Fruit fly (Drosophila melanogaster) whole organism, embryonic: ENCODE measurements around the gene CG31897.

Experiments used
- BtbVII ChIP-seq: fragments of 200-800 bp; sonication (Bioruptor generic); optimal IDR thresholded peaks from 3 replicates; lab custom pipeline; 2017; ENCODE audit warnings: missing biosample characterization, mild to moderate bottlenecking, missing genetic modification characterization
- CG10147 ChIP-seq: fragments of 200-800 bp; sonication (Bioruptor generic); optimal IDR thresholded peaks from 2 replicates; lab custom pipeline; 2019; ENCODE audit warnings: missing biosample characterization, mild to moderate bottlenecking, missing genetic modification characterization, moderate library complexity
- CG10209 ChIP-seq: fragments of 200-800 bp; sonication (Bioruptor generic); optimal IDR thresholded peaks from 3 replicates; lab custom pipeline; 2017; ENCODE audit warnings: missing biosample characterization, mild to moderate bottlenecking, missing genetic modification characterization, missing genetic modification reagents
- CG12219 ChIP-seq: fragments of 200-800 bp; sonication (Bioruptor generic); optimal IDR thresholded peaks from 3 replicates; lab custom pipeline; 2018; ENCODE audit warnings: missing biosample characterization, mild to moderate bottlenecking, missing genetic modification characterization
- CG12236 ChIP-seq: fragments of 200-800 bp; sonication (Bioruptor generic); optimal IDR thresholded peaks from 2 replicates; lab custom pipeline; 2016; ENCODE audit warnings: missing biosample characterization, missing genetic modification characterization
- CG14014 ChIP-seq: fragments of 200-800 bp; sonication (Bioruptor generic); IDR thresholded peaks from 2 replicates; pipeline ENCODE4 v1.3.6; 2022; ENCODE audit warnings: missing biosample characterization, missing genetic modification characterization
- CG14441 ChIP-seq: fragments of 200-800 bp; sonication (Bioruptor generic); IDR thresholded peaks from 2 replicates; pipeline ENCODE4 v1.3.6; 2022; ENCODE audit warnings: missing biosample characterization, missing genetic modification characterization
- CG14710 ChIP-seq: fragments of 200-800 bp; sonication (Bioruptor generic); optimal IDR thresholded peaks from 3 replicates; lab custom pipeline; 2019; ENCODE audit warnings: missing biosample characterization, mild to moderate bottlenecking, missing genetic modification characterization, moderate library complexity
- CG15011 ChIP-seq: fragments of 200-800 bp; sonication (Bioruptor generic); optimal IDR thresholded peaks from 3 replicates; lab custom pipeline; 2018; ENCODE audit warnings: missing biosample characterization, mild to moderate bottlenecking, missing genetic modification characterization
- CG15601 ChIP-seq: fragments of 200-800 bp; sonication (Bioruptor generic); optimal IDR thresholded peaks from 3 replicates; lab custom pipeline; 2019; ENCODE audit warnings: missing biosample characterization, mild to moderate bottlenecking, missing genetic modification characterization, moderate library complexity
- CG17359 ChIP-seq: fragments of 200-800 bp; sonication (Bioruptor generic); optimal IDR thresholded peaks from 3 replicates; lab custom pipeline; 2018; ENCODE audit warnings: missing biosample characterization, mild to moderate bottlenecking, missing genetic modification characterization, moderate library complexity
- CG17385 ChIP-seq: fragments of 200-800 bp; sonication (Bioruptor generic); optimal IDR thresholded peaks from 3 replicates; lab custom pipeline; 2018; ENCODE audit warnings: missing biosample characterization, mild to moderate bottlenecking, missing genetic modification characterization
- CG31224 ChIP-seq: fragments of 200-800 bp; sonication (Bioruptor generic); IDR thresholded peaks from 2 replicates; pipeline ENCODE4 v1.3.6; 2022; ENCODE audit warnings: missing biosample characterization, missing genetic modification characterization
- CG31365 ChIP-seq: fragments of 200-800 bp; sonication (Bioruptor generic); optimal IDR thresholded peaks from 2 replicates; lab custom pipeline; 2018; ENCODE audit warnings: missing biosample characterization, mild to moderate bottlenecking, missing genetic modification characterization
- CG4730 ChIP-seq: fragments of 200-800 bp; sonication (Bioruptor generic); IDR thresholded peaks from 2 replicates; pipeline ENCODE4 v1.3.6; 2022; ENCODE audit warnings: missing biosample characterization, missing genetic modification characterization
- CG6272 ChIP-seq: fragments of 200-800 bp; sonication (Bioruptor generic); IDR thresholded peaks from 2 replicates; pipeline ENCODE4 v1.3.6; 2022; ENCODE audit warnings: missing biosample characterization, missing genetic modification characterization
- CG6683 ChIP-seq: fragments of 200-800 bp; sonication (Bioruptor generic); optimal IDR thresholded peaks from 2 replicates; lab custom pipeline; 2017; ENCODE audit warnings: missing biosample characterization, mild to moderate bottlenecking, missing genetic modification characterization, missing genetic modification reagents
- CG7928 ChIP-seq: fragments of 200-800 bp; sonication (Bioruptor generic); optimal IDR thresholded peaks from 2 replicates; lab custom pipeline; 2017; ENCODE audit warnings: missing biosample characterization, mild to moderate bottlenecking, missing genetic modification characterization
- CG7987 ChIP-seq: fragments of 200-800 bp; sonication (Bioruptor generic); optimal IDR thresholded peaks from 2 replicates; lab custom pipeline; 2018; ENCODE audit warnings: missing biosample characterization, mild to moderate bottlenecking, missing genetic modification characterization, moderate library complexity
- CG9727 ChIP-seq: fragments of 200-800 bp; sonication (Bioruptor generic); optimal IDR thresholded peaks from 3 replicates; lab custom pipeline; 2017; ENCODE audit warnings: missing biosample characterization, mild to moderate bottlenecking, missing genetic modification characterization
- D19B ChIP-seq: fragments of 200-800 bp; sonication (Bioruptor generic); optimal IDR thresholded peaks from 2 replicates; lab custom pipeline; 2017; ENCODE audit warnings: missing biosample characterization, mild to moderate bottlenecking, missing genetic modification characterization
- Doc2 ChIP-seq: fragments of 200-800 bp; sonication (Bioruptor generic); IDR thresholded peaks from 2 replicates; pipeline ENCODE4 v1.3.6; 2022; ENCODE audit warnings: missing biosample characterization, missing genetic modification characterization
- Drgx ChIP-seq: fragments of 200-800 bp; sonication (Bioruptor generic); IDR thresholded peaks from 2 replicates; pipeline ENCODE4 v1.3.6; 2022; ENCODE audit warnings: missing biosample characterization, missing genetic modification characterization
- Fer3 ChIP-seq: fragments of 200-800 bp; sonication (Bioruptor generic); optimal IDR thresholded peaks from 2 replicates; lab custom pipeline; 2018; ENCODE audit warnings: missing biosample characterization, mild to moderate bottlenecking, missing genetic modification characterization, moderate library complexity
- H2.0 ChIP-seq: fragments of 200-800 bp; sonication (Bioruptor generic); IDR thresholded peaks from 2 replicates; pipeline ENCODE4 v1.3.6; 2022; ENCODE audit warnings: missing biosample characterization, missing genetic modification characterization
- HHEX ChIP-seq: fragments of 200-800 bp; sonication (Bioruptor generic); optimal IDR thresholded peaks from 3 replicates; lab custom pipeline; 2017; ENCODE audit warnings: missing biosample characterization, mild to moderate bottlenecking, missing genetic modification characterization, missing genetic modification reagents
- Mes4 ChIP-seq: fragments of 200-800 bp; sonication (Bioruptor generic); optimal IDR thresholded peaks from 2 replicates; lab custom pipeline; 2016; ENCODE audit warnings: missing biosample characterization, missing genetic modification characterization
- PHDP ChIP-seq: fragments of 200-800 bp; sonication (Bioruptor generic); optimal IDR thresholded peaks from 3 replicates; lab custom pipeline; 2018; ENCODE audit warnings: missing biosample characterization, mild to moderate bottlenecking, missing genetic modification characterization, moderate library complexity
- Ptx1 ChIP-seq: fragments of 200-800 bp; sonication (Bioruptor generic); IDR thresholded peaks from 2 replicates; pipeline ENCODE4 v1.3.6; 2022; ENCODE audit warnings: missing biosample characterization, missing genetic modification characterization
- Usf ChIP-seq: fragments of 200-800 bp; sonication (Bioruptor generic); optimal IDR thresholded peaks from 2 replicates; lab custom pipeline; 2017; ENCODE audit warnings: missing genotype, missing biosample characterization, missing genetic modification characterization
- Xrp1 ChIP-seq: fragments of 200-800 bp; sonication (Bioruptor generic); IDR thresholded peaks from 2 replicates; pipeline ENCODE4 v1.3.6; 2022; ENCODE audit warnings: missing biosample characterization, missing genetic modification characterization
- ac ChIP-seq: fragments of 200-800 bp; sonication (Bioruptor generic); optimal IDR thresholded peaks from 3 replicates; lab custom pipeline; 2017; ENCODE audit warnings: missing biosample characterization, mild to moderate bottlenecking, missing genetic modification characterization
- aop ChIP-seq: fragments of 200-800 bp; sonication (Bioruptor generic); IDR thresholded peaks from 2 replicates; pipeline ENCODE4 v1.3.6; 2022; ENCODE audit warnings: missing biosample characterization, missing genetic modification characterization
- bbx ChIP-seq: fragments of 200-800 bp; sonication (Bioruptor generic); IDR thresholded peaks from 2 replicates; pipeline ENCODE4 v1.3.6; 2022; ENCODE audit warnings: missing biosample characterization, missing genetic modification characterization; ENCODE audit not compliant: partially characterized antibody
- cas ChIP-seq: fragments of 200-800 bp; sonication (Bioruptor generic); IDR thresholded peaks from 2 replicates; pipeline ENCODE4 v1.3.6; 2022; ENCODE audit warnings: missing biosample characterization, missing genetic modification characterization
- caup ChIP-seq: fragments of 200-800 bp; sonication (Bioruptor generic); optimal IDR thresholded peaks from 3 replicates; lab custom pipeline; 2017; ENCODE audit warnings: missing biosample characterization, mild to moderate bottlenecking, missing genetic modification characterization, moderate library complexity; ENCODE audit not compliant: severe bottlenecking
- chinmo ChIP-seq: fragments of 200-800 bp; sonication (Bioruptor generic); IDR thresholded peaks from 4 replicates; pipeline ENCODE4 v1.3.6; 2022; ENCODE audit warnings: missing biosample characterization, missing genetic modification characterization; ENCODE audit not compliant: partially characterized antibody
- chn ChIP-seq: fragments of 200-800 bp; sonication (Bioruptor generic); optimal IDR thresholded peaks from 2 replicates; lab custom pipeline; 2016; ENCODE audit warnings: missing biosample characterization, missing genetic modification characterization
- dati ChIP-seq: fragments of 200-800 bp; sonication (Bioruptor generic); IDR thresholded peaks from 2 replicates; pipeline ENCODE4 v1.3.6; 2022; ENCODE audit warnings: missing biosample characterization, missing genetic modification characterization
- ewg ChIP-seq: fragments of 200-800 bp; sonication (Bioruptor generic); optimal IDR thresholded peaks from 3 replicates; lab custom pipeline; 2017; ENCODE audit warnings: mild to moderate bottlenecking, missing biosample characterization, missing genetic modification reagents, missing genetic modification characterization
- grn ChIP-seq: fragments of 200-800 bp; sonication (Bioruptor generic); optimal IDR thresholded peaks from 3 replicates; lab custom pipeline; 2017; ENCODE audit warnings: missing biosample characterization, missing genetic modification characterization
- ken ChIP-seq: fragments of 200-800 bp; sonication (Bioruptor generic); IDR thresholded peaks from 3 replicates; pipeline ENCODE4 v1.3.6; 2022; ENCODE audit warnings: missing biosample characterization, missing genetic modification characterization
- odd ChIP-seq: fragments of 200-800 bp; sonication (Bioruptor generic); optimal IDR thresholded peaks from 2 replicates; lab custom pipeline; 2017; ENCODE audit warnings: missing biosample characterization, mild to moderate bottlenecking, missing genetic modification characterization
- row ChIP-seq: fragments of 200-800 bp; sonication (Bioruptor generic); IDR thresholded peaks from 3 replicates; pipeline ENCODE4 v1.3.6; 2022; ENCODE audit warnings: missing biosample characterization, missing genetic modification characterization
- sd ChIP-seq: fragments of 200-800 bp; sonication (Bioruptor generic); optimal IDR thresholded peaks from 3 replicates; lab custom pipeline; 2018; ENCODE audit warnings: missing biosample characterization, mild to moderate bottlenecking, missing genetic modification characterization, moderate library complexity
- slou ChIP-seq: fragments of 200-800 bp; sonication (Bioruptor generic); optimal IDR thresholded peaks from 3 replicates; lab custom pipeline; 2016; ENCODE audit warnings: missing biosample characterization, missing genetic modification characterization
- unpg ChIP-seq: fragments of 200-800 bp; sonication (Bioruptor generic); optimal IDR thresholded peaks from 3 replicates; lab custom pipeline; 2018; ENCODE audit warnings: missing biosample characterization, mild to moderate bottlenecking, missing genetic modification characterization, moderate library complexity
- z ChIP-seq: fragments of 200-800 bp; sonication (Bioruptor generic); IDR thresholded peaks from 3 replicates; pipeline ENCODE4 v1.3.6; 2022; ENCODE audit warnings: missing biosample characterization, missing genetic modification characterization

CG31897 gene

DNA sequence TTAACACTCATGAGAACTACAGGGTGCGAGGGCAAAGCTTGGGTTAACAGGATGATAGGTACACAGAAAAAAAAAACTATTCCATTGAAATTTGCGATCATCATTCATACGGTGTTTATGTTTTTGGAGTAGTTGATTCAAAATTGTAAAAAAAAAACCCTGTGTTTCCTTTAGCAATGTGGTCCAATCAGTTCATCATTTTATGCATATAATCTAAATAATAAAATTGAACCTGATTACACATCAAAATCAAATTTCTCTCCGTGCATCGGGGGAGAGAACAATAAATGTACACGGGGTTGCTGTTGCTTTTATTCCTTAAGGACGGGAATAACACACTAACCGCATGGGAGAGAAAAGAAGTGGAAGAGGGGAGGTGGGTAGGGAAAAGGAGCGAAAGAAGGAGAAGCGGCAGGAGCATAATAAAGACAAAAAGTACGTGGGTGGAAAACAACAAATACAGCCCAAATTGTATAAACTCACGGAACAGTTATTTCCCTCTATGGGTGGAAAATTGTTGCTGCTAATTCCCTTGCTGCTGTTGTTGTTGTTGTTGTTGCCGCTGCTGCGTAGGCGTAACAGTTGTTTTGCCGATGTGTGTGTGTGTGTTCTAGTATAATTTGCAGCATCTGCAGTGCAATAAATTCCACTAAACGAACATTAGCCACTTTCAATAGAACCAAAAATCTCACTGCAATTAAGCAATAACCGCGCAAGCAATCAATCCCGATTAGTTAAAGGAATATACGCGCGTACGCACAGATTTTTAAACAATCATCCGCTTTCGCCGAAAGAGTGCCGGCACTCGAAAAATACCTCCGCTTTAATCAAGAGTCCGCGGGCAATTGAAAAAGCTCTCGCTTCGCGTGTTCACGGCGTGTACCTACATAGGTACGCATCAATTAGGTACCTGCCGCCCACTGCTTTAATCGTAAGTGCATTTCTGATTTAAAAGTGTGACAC lies 21.2 kb downstream of the CG31897 start, which contains the start of gene Agpat2 (continued):
- TF ChIP-seq D19B (GFP tag; lab: Kevin White, UChicago), result peak; percentile 66
- peak; percentile 58; the same call in 1 of the 2 replicates for TF ChIP-seq aop
- TF ChIP-seq grn (GFP tag; lab: Kevin White, UChicago), result no peak
- TF ChIP-seq dati, result no peak
- TF ChIP-seq bbx (GFP tag; lab: Robert Waterston, UW), result no peak
- TF ChIP-seq ken (GFP tag; lab: Robert Waterston, UW), result peak; percentile 81
- peak; percentile 30; the same call in 1 of the 2 replicates for TF ChIP-seq Doc2 (GFP tag; lab: Robert Waterston, UW)
- TF ChIP-seq chn, result peak; percentile 77
- no peak for TF ChIP-seq Drgx
- peak; percentile 83 for TF ChIP-seq HHEX (GFP tag; lab: Kevin White, UChicago)
- peak; percentile 76 for TF ChIP-seq ewg (GFP tag; lab: Kevin White, UChicago)
- peak; percentile 74 for TF ChIP-seq cas (GFP tag; lab: Robert Waterston, UW)
- peak; percentile 56; the same call in 1 of the 2 replicates for TF ChIP-seq CG31224 (GFP tag; lab: Robert Waterston, UW)
- TF ChIP-seq CG15011, result peak; percentile 59
- peak; percentile 68 for TF ChIP-seq Mes4 (GFP tag; lab: Kevin White, UChicago)
- peak; percentile 82 for TF ChIP-seq BtbVII
- TF ChIP-seq row, result peak; percentile 92
- TF ChIP-seq CG31365 (tag; lab: Kevin White, UChicago), result peak; percentile 52
- peak; percentile 82 for TF ChIP-seq Ptx1 (GFP tag; lab: Robert Waterston, UW)
- peak; percentile 79 for TF ChIP-seq CG17385 (GFP tag; lab: Kevin White, UChicago)
- TF ChIP-seq Fer3 (tag; lab: Kevin White, UChicago), result peak; percentile 77
- TF ChIP-seq slou (GFP tag; lab: Kevin White, UChicago), result peak; percentile 86
- peak; percentile 89 for TF ChIP-seq Xrp1 (GFP tag; lab: Robert Waterston, UW)
- TF ChIP-seq CG15601, result peak; percentile 82
- TF ChIP-seq H2.0 (GFP tag; lab: Robert Waterston, UW), result peak; percentile 63
- peak; percentile 88 for TF ChIP-seq PHDP
- peak; percentile 85 for TF ChIP-seq CG14710 (tag; lab: Kevin White, UChicago)
- peak; percentile 83 for TF ChIP-seq CG10209 (GFP tag; lab: Kevin White, UChicago)
- peak; percentile 53 for TF ChIP-seq Usf (GFP tag; lab: Kevin White, UChicago)
- TF ChIP-seq CG17359 (tag; lab: Kevin White, UChicago), result peak; percentile 90
- TF ChIP-seq CG14014 (GFP tag; lab: Robert Waterston, UW), result peak; percentile 77
- TF ChIP-seq chinmo, result 0 out of 4 replicates have a peak, but pooled peaks have one; percentile 14
- TF ChIP-seq CG6272 (GFP tag; lab: Robert Waterston, UW), result peak; percentile 45
- TF ChIP-seq CG12236 (GFP tag; lab: Kevin White, UChicago), result peak; percentile 59
- peak; percentile 47 for TF ChIP-seq sd
- TF ChIP-seq CG7928, result peak; percentile 44
- TF ChIP-seq CG4730 (GFP tag; lab: Robert Waterston, UW), result peak; percentile 44
- TF ChIP-seq odd (GFP tag; lab: Kevin White, UChicago), result peak; percentile 73
- peak; percentile 68 for TF ChIP-seq CG14441 (GFP tag; lab: Robert Waterston, UW)
- no peak for TF ChIP-seq z (GFP tag; lab: Robert Waterston, UW)
- peak; percentile 54 for TF ChIP-seq ac (GFP tag; lab: Kevin White, UChicago)
- peak; percentile 81 for TF ChIP-seq caup (GFP tag; lab: Kevin White, UChicago)
- peak; percentile 76 for TF ChIP-seq CG6683 (GFP tag; lab: Kevin White, UChicago)
- peak; percentile 40 for TF ChIP-seq CG7987 (GFP tag; lab: Kevin White, UChicago)
- TF ChIP-seq CG12219 (GFP tag; lab: Kevin White, UChicago), result peak; percentile 74
- peak; percentile 83 for TF ChIP-seq CG9727 (GFP tag; lab: Kevin White, UChicago)
- peak; percentile 86 for TF ChIP-seq unpg
- peak; percentile 80 for TF ChIP-seq CG10147 (GFP tag; lab: Kevin White, UChicago)
